Worm (Caenorhabditis elegans) whole organism, L1 larva: Measurements from ENCODE around the gene inpp-4B.

Source experiments
- ama-1 ChIP-seq: fragments of 150-350 bp; optimal IDR thresholded peaks from 2 replicates; lab custom pipeline; 2014
- nhr-11 ChIP-seq: fragments of 150-350 bp; optimal IDR thresholded peaks from 2 replicates; lab custom pipeline; 2014; ENCODE audit warnings: missing biosample characterization, missing genetic modification characterization

- TF ChIP-seq ama-1 (no peak), nhr-11 (tag; lab: Kevin White, UChicago) (no peak)
Measured at ce11 chrIII:10293362-10293761, 26.7 kb upstream of the inpp-4B start.
